Worm (Caenorhabditis elegans) whole organism, mixed stage, embryonic: ENCODE results near the gene F13B12.7.

ENCODE experiments used
- M03D4.4 ChIP-seq: sonication (generic microtip); optimal IDR thresholded peaks from 2 replicates; lab custom pipeline; 2017; ENCODE audit warnings: mild to moderate bottlenecking, missing genetic modification characterization, missing compliant biosample characterization
- bed-3 ChIP-seq: fragments of 200-800 bp; sonication (Bioruptor generic); optimal IDR thresholded peaks from 3 replicates; lab custom pipeline; 2018; ENCODE audit warnings: mild to moderate bottlenecking, missing genetic modification characterization, moderate library complexity, missing compliant biosample characterization
- ceh-43 ChIP-seq: fragments of 200-800 bp; sonication (Bioruptor generic); optimal IDR thresholded peaks from 2 replicates; lab custom pipeline; 2018; ENCODE audit warnings: mild to moderate bottlenecking, missing genetic modification characterization, moderate library complexity, missing compliant biosample characterization
- ceh-83 ChIP-seq: fragments of 200-800 bp; sonication (Bioruptor generic); optimal IDR thresholded peaks from 2 replicates; lab custom pipeline; 2018; ENCODE audit warnings: mild to moderate bottlenecking, missing genetic modification characterization, missing compliant biosample characterization
- ces-1 ChIP-seq: fragments of 150-350 bp; optimal IDR thresholded peaks from 2 replicates; lab custom pipeline; 2014; ENCODE audit warnings: missing biosample characterization, missing genetic modification reagents, missing genetic modification characterization
- cnd-1 ChIP-seq: fragments of 200-800 bp; sonication (Bioruptor generic); optimal IDR thresholded peaks from 2 replicates; lab custom pipeline; 2018; ENCODE audit warnings: mild to moderate bottlenecking, missing genetic modification characterization, missing compliant biosample characterization
- drap-1 ChIP-seq: fragments of 200-800 bp; sonication (Bioruptor generic); optimal IDR thresholded peaks from 3 replicates; lab custom pipeline; 2018; ENCODE audit warnings: mild to moderate bottlenecking, missing genetic modification characterization, missing compliant biosample characterization
- elt-1 ChIP-seq: sonication (generic microtip); optimal IDR thresholded peaks from 2 replicates; lab custom pipeline; 2017; ENCODE audit warnings: missing genetic modification characterization, mild to moderate bottlenecking, missing compliant biosample characterization, antibody characterized with exemption, moderate library complexity, borderline replicate concordance; ENCODE audit not compliant: insufficient read depth
- flh-1 ChIP-seq: fragments of 200-800 bp; sonication (Bioruptor generic); optimal IDR thresholded peaks from 2 replicates; lab custom pipeline; 2018; ENCODE audit warnings: mild to moderate bottlenecking, missing genetic modification characterization, moderate library complexity, missing compliant biosample characterization
- ham-2 ChIP-seq: fragments of 200-800 bp; sonication (Bioruptor generic); optimal IDR thresholded peaks from 2 replicates; lab custom pipeline; 2018; ENCODE audit warnings: mild to moderate bottlenecking, missing genetic modification characterization, missing compliant biosample characterization
- hlh-1 ChIP-seq: fragments of 150-350 bp; optimal IDR thresholded peaks from 2 replicates; lab custom pipeline; 2014; ENCODE audit warnings: missing biosample characterization, missing genetic modification reagents, missing genetic modification characterization
- lin-13 ChIP-seq: fragments of 150-350 bp; optimal IDR thresholded peaks from 2 replicates; lab custom pipeline; 2014; ENCODE audit warnings: missing biosample characterization, missing genetic modification characterization
- lin-32 ChIP-seq: fragments of 200-800 bp; sonication (Bioruptor generic); optimal IDR thresholded peaks from 2 replicates; lab custom pipeline; 2018; ENCODE audit warnings: mild to moderate bottlenecking, missing genetic modification characterization, missing compliant biosample characterization
- mab-5 ChIP-seq: fragments of 150-350 bp; optimal IDR thresholded peaks from 2 replicates; lab custom pipeline; 2014; ENCODE audit warnings: missing biosample characterization, missing genetic modification characterization
- mep-1 ChIP-seq: fragments of 150-350 bp; optimal IDR thresholded peaks from 2 replicates; lab custom pipeline; 2017; ENCODE audit warnings: missing biosample characterization, missing genetic modification reagents, missing genetic modification characterization, inconsistent platforms
- nhr-12 ChIP-seq: fragments of 150-350 bp; optimal IDR thresholded peaks from 2 replicates; lab custom pipeline; 2014; ENCODE audit warnings: missing biosample characterization, missing genetic modification characterization
- nhr-2 ChIP-seq: fragments of 150-350 bp; optimal IDR thresholded peaks from 2 replicates; lab custom pipeline; 2014; ENCODE audit warnings: missing biosample characterization, missing genetic modification characterization
- nhr-237 ChIP-seq: fragments of 150-350 bp; optimal IDR thresholded peaks from 2 replicates; lab custom pipeline; 2014; ENCODE audit warnings: missing biosample characterization, missing genetic modification characterization
- nhr-28 ChIP-seq: fragments of 150-350 bp; optimal IDR thresholded peaks from 2 replicates; lab custom pipeline; 2014; ENCODE audit warnings: missing biosample characterization, missing genetic modification characterization
- nhr-76 ChIP-seq: sonication (generic microtip); optimal IDR thresholded peaks from 2 replicates; lab custom pipeline; 2017; ENCODE audit warnings: missing biosample characterization, missing genetic modification characterization
- pha-4 ChIP-seq: fragments of 150-350 bp; optimal IDR thresholded peaks from 2 replicates; lab custom pipeline; 2018; ENCODE audit warnings: missing biosample characterization, missing genetic modification reagents, missing genetic modification characterization
- sem-2 ChIP-seq: fragments of 200-800 bp; sonication (Bioruptor generic); optimal IDR thresholded peaks from 2 replicates; lab custom pipeline; 2018; ENCODE audit warnings: mild to moderate bottlenecking, missing genetic modification characterization, missing compliant biosample characterization
- snpc-4 ChIP-seq: fragments of 150-350 bp; optimal IDR thresholded peaks from 2 replicates; lab custom pipeline; 2014; ENCODE audit warnings: missing biosample characterization, missing genetic modification characterization
- sptf-1 ChIP-seq: sonication (generic microtip); optimal IDR thresholded peaks from 2 replicates; lab custom pipeline; 2017; ENCODE audit warnings: mild to moderate bottlenecking, missing genetic modification characterization, moderate library complexity, missing compliant biosample characterization
- tbx-8 ChIP-seq: fragments of 200-800 bp; sonication (Bioruptor generic); optimal IDR thresholded peaks from 2 replicates; lab custom pipeline; 2018; ENCODE audit warnings: mild to moderate bottlenecking, missing genetic modification characterization, moderate library complexity, missing compliant biosample characterization
- unc-120 ChIP-seq: sonication (generic microtip); optimal IDR thresholded peaks from 2 replicates; lab custom pipeline; 2017; ENCODE audit warnings: missing genetic modification characterization, missing compliant biosample characterization; ENCODE audit not compliant: poor library complexity, severe bottlenecking
- unc-39 ChIP-seq: fragments of 150-350 bp; optimal IDR thresholded peaks from 2 replicates; lab custom pipeline; 2014; ENCODE audit warnings: missing biosample characterization, missing genetic modification characterization
- unc-62 ChIP-seq: fragments of 150-350 bp; optimal IDR thresholded peaks from 2 replicates; lab custom pipeline; 2014; ENCODE audit warnings: missing biosample characterization, missing genetic modification reagents, missing genetic modification characterization
- zip-8 ChIP-seq: fragments of 150-350 bp; optimal IDR thresholded peaks from 2 replicates; lab custom pipeline; 2014; ENCODE audit warnings: missing biosample characterization, missing genetic modification characterization
- ztf-11 ChIP-seq: fragments of 150-350 bp; optimal IDR thresholded peaks from 2 replicates; lab custom pipeline; 2014; ENCODE audit warnings: missing biosample characterization, missing genetic modification characterization

Gene F13B12.7

ce11 chrIV:10461767-10462166, 18.2 kb downstream of the F13B12.7 start, which contains the start of gene mec-3:
TSS of gene mec-3 (minus strand) at chrIV:10461867.
- no peak for TF ChIP-seq ceh-83 (GFP tag; lab: Kevin White, UChicago)
- TF ChIP-seq ces-1 (GFP tag; lab: Kevin White, UChicago): no peak
- TF ChIP-seq M03D4.4 (tag; lab: Kevin White, UChicago): no peak
- no peak for TF ChIP-seq lin-32 (GFP tag; lab: Kevin White, UChicago)
- no peak for TF ChIP-seq nhr-12 (tag; lab: Kevin White, UChicago)
- no peak for TF ChIP-seq sem-2 (GFP tag; lab: Kevin White, UChicago)
- TF ChIP-seq nhr-28: no peak
- TF ChIP-seq, all 35 proteins: peak for 0

- TF ChIP-seq ham-2 (GFP tag; lab: Kevin White, UChicago) (no peak), nhr-237 (tag; lab: Kevin White, UChicago) (no peak), sptf-1 (no peak), elt-1 (tag; lab: Kevin White, UChicago) (no peak), tbx-8 (GFP tag; lab: Kevin White, UChicago) (no peak), unc-62 (GFP tag; lab: Kevin White, UChicago) (no peak), pha-4 (tag; lab: Kevin White, UChicago) (no peak), M03D4.4 (tag; lab: Kevin White, UChicago) (no peak), cnd-1 (no peak), sem-2 (GFP tag; lab: Kevin White, UChicago) (no peak), unc-120 (tag; lab: Kevin White, UChicago) (no peak), ztf-11 (tag; lab: Kevin White, UChicago) (no peak), lin-13 (tag; lab: Kevin White, UChicago) (no peak)
Observed at ce11 chrIV:10462608-10463007, 19.0 kb downstream of the F13B12.7 start.

- TF ChIP-seq ceh-43 (GFP tag; lab: Kevin White, UChicago): no peak
- no peak for TF ChIP-seq tbx-8 (GFP tag; lab: Kevin White, UChicago)
- TF ChIP-seq drap-1 (GFP tag; lab: Kevin White, UChicago): no peak
- no peak for TF ChIP-seq elt-1 (tag; lab: Kevin White, UChicago)
- TF ChIP-seq sem-2 (GFP tag; lab: Kevin White, UChicago): no peak
- no peak for TF ChIP-seq sptf-1
- no peak for TF ChIP-seq flh-1 (GFP tag; lab: Kevin White, UChicago)
- TF ChIP-seq lin-13 (tag; lab: Kevin White, UChicago): no peak
- no peak for TF ChIP-seq ham-2 (GFP tag; lab: Kevin White, UChicago)
- no peak for TF ChIP-seq pha-4 (tag; lab: Kevin White, UChicago)
- TF ChIP-seq unc-120 (tag; lab: Kevin White, UChicago): no peak
- TF ChIP-seq nhr-2: no peak
- TF ChIP-seq hlh-1 (tag; lab: Kevin White, UChicago): no peak
- TF ChIP-seq ceh-83 (GFP tag; lab: Kevin White, UChicago): no peak
- no peak for TF ChIP-seq cnd-1
- no peak for TF ChIP-seq unc-39 (tag; lab: Kevin White, UChicago)
Observed at ce11 chrIV:10463127-10463526, 19.5 kb downstream of the F13B12.7 start.

ce11 chrIV:10463987-10464638, 20.5 kb downstream of the F13B12.7 start, which contains the start of gene ugt-43:
TSS of gene ugt-43 (plus strand) at chrIV:10464588.
- no peak for TF ChIP-seq snpc-4 (tag; lab: Kevin White, UChicago)
- TF ChIP-seq zip-8: no peak
- no peak for TF ChIP-seq sem-2 (GFP tag; lab: Kevin White, UChicago)
- TF ChIP-seq cnd-1: no peak
- no peak for TF ChIP-seq nhr-28
- TF ChIP-seq sptf-1: no peak
- no peak for TF ChIP-seq M03D4.4 (tag; lab: Kevin White, UChicago)
- TF ChIP-seq mep-1 (tag; lab: Kevin White, UChicago): no peak
- TF ChIP-seq hlh-1 (tag; lab: Kevin White, UChicago): no peak
- TF ChIP-seq ceh-83 (GFP tag; lab: Kevin White, UChicago): no peak
- no peak for TF ChIP-seq unc-62 (GFP tag; lab: Kevin White, UChicago)
- TF ChIP-seq lin-13 (tag; lab: Kevin White, UChicago): no peak
- TF ChIP-seq nhr-76 (tag; lab: Kevin White, UChicago): no peak
- no peak for TF ChIP-seq unc-39 (tag; lab: Kevin White, UChicago)

ce11 chrIV:10465764-10466163, 22.2 kb downstream of the F13B12.7 start:
- TF ChIP-seq bed-3 (no peak), pha-4 (tag; lab: Kevin White, UChicago) (no peak), elt-1 (tag; lab: Kevin White, UChicago) (no peak), sptf-1 (no peak), nhr-12 (tag; lab: Kevin White, UChicago) (no peak), mep-1 (tag; lab: Kevin White, UChicago) (no peak), zip-8 (no peak), ceh-83 (GFP tag; lab: Kevin White, UChicago) (no peak), mab-5 (tag; lab: Kevin White, UChicago) (no peak)
- TF ChIP-seq, all 35 proteins: peak for 0
